Worm (Caenorhabditis elegans) whole organism, young adult: ENCODE data around the gene M02B1.3.

Source experiments
- F33H1.4 ChIP-seq: fragments of 200-800 bp; sonication (Bioruptor generic); IDR thresholded peaks from 2 replicates; pipeline ENCODE4 v1.3.6; 2022; ENCODE audit warnings: missing genetic modification reagents, missing genetic modification characterization, missing compliant biosample characterization
- K11D2.4 ChIP-seq: fragments of 200-800 bp; sonication (Bioruptor generic); IDR thresholded peaks from 2 replicates; pipeline ENCODE4 v1.3.6; 2022; ENCODE audit warnings: missing genetic modification reagents, missing genetic modification characterization, missing compliant biosample characterization
- Y67H2A.10 ChIP-seq: fragments of 200-800 bp; sonication (Bioruptor generic); conservative IDR thresholded peaks from 2 replicates; pipeline ENCODE4 v1.3.6; 2022; ENCODE audit warnings: missing genetic modification reagents, missing genetic modification characterization, missing compliant biosample characterization
- cebp-1 ChIP-seq, 2 experiments: fragments of 200-800 bp in 1 of 2; sonication (Bioruptor generic) in 1 of 2; sonication (generic microtip) in 1 of 2; IDR thresholded peaks in 1 of 2; optimal IDR thresholded peaks in 1 of 2; 2 replicates each; pipeline versions ENCODE4 v1.3.6 to Lab custom; 2017 to 2022; ENCODE audit warnings: missing compliant biosample characterization in 2 of 2, missing genetic modification characterization in 2 of 2, mild to moderate bottlenecking in 1 of 2, missing genetic modification reagents in 1 of 2, moderate library complexity in 1 of 2
- dpff-1 ChIP-seq: sonication (generic microtip); optimal IDR thresholded peaks from 2 replicates; lab custom pipeline; 2017; ENCODE audit warnings: mild to moderate bottlenecking, missing genetic modification characterization, missing compliant biosample characterization
- dpl-1 ChIP-seq: fragments of 150-350 bp; optimal IDR thresholded peaks from 2 replicates; lab custom pipeline; 2014; ENCODE audit warnings: missing biosample characterization, missing genetic modification reagents, missing genetic modification characterization
- nfya-1 ChIP-seq: sonication (generic microtip); optimal IDR thresholded peaks from 2 replicates; lab custom pipeline; 2017; ENCODE audit warnings: antibody characterized with exemption, missing compliant biosample characterization, missing genetic modification characterization, borderline replicate concordance; ENCODE audit not compliant: insufficient read depth
- nhr-80 ChIP-seq: sonication (generic microtip); optimal IDR thresholded peaks from 2 replicates; lab custom pipeline; 2016; ENCODE audit warnings: missing genetic modification characterization, missing compliant biosample characterization
- pbrm-1 ChIP-seq: fragments of 200-800 bp; sonication (Bioruptor generic); IDR thresholded peaks from 2 replicates; pipeline ENCODE4 v1.3.6; 2022; ENCODE audit warnings: missing genetic modification reagents, missing genetic modification characterization, missing compliant biosample characterization
- ztf-6 ChIP-seq: fragments of 200-800 bp; sonication (Bioruptor generic); IDR thresholded peaks from 2 replicates; pipeline ENCODE4 v1.3.6; 2022; ENCODE audit warnings: missing genetic modification reagents, missing genetic modification characterization, missing compliant biosample characterization

Gene M02B1.3

DNA sequence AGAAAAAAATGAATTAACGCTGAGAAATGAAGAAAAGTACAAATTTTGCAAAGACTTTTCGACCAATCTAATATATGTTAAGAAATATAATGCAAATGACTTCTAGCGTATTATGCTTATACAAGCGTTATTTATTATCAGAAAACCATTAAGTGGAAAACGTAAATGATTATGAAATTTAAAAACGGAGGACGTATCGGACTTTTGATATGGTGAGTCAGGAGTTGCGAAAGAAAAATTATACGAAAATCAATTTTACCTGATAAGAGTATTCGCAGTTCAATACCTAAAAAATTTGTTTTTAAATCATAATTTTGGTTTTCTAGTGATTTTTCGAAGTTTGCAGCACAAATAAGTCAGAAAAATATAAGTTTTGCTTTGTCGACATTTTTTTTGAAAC lies 40.2 kb downstream of the M02B1.3 start:
- TF ChIP-seq cebp-1 (GFP tag; IDR thresholded peaks at IDR 0.05; lab: Robert Waterston, UW) (no peak), cebp-1 (tag; optimal IDR thresholded peaks at IDR 0.05; lab: Kevin White, UChicago) (no peak), nhr-80 (tag; lab: Kevin White, UChicago) (peak; percentile 52)
- TF ChIP-seq, all 124 proteins: peak for 1

DNA sequence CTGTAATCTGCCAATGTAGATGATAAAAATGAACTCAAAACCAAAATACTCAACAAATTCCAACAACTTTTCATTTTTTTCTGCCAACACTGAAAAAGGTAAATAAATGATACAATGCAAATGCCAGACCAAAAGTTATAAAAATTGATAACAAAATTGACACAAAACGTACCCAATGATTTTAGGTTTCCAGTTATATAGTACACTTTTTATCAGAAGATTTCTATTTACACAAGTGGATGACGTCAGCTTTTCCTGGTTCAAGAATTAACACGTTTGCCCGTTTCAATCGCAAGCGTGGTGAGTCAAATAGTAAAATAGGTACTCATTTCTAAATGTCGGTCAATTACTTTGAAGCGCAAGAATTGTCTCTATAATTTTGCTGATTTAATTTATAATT lies 43.2 kb downstream of the M02B1.3 start, which contains the start of gene ZK896.5:
TSS of gene ZK896.5 (minus strand) at position 89 of the 400 bp plus-strand sequence.
- TF ChIP-seq dpff-1 (tag; lab: Kevin White, UChicago) (no peak), nhr-80 (tag; lab: Kevin White, UChicago) (peak; percentile 42)

DNA sequence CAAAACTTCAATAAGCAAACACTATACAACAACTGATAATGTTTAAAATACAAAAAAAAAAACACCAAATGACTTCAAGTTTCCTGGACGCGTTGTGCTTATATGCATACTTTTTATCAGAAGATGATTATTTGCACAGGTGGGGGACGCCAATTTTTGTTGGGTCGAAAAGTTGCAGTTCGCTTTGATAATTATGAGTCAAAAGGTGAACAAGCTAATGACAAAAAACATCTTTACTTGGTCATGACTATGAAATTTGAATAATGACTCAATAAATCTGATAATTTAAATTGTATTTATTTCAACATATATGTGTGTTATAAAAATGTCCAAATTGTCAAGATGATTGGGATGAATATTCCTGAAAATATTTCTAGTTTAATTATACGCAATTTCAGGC lies 46.9 kb downstream of the M02B1.3 start, which contains the start of gene ZK896.4:
TSS of gene ZK896.4 (minus strand) at position 101 of the 400 bp plus-strand sequence.
- TF ChIP-seq K11D2.4 (GFP tag; lab: Robert Waterston, UW): no peak
- TF ChIP-seq, all 124 proteins: peak for 0

ce11 chrIV:12886012-12886411 lies 49.7 kb downstream of the M02B1.3 start:
- TF ChIP-seq pbrm-1 (GFP tag; lab: Robert Waterston, UW): no peak
- TF ChIP-seq ztf-6 (GFP tag; lab: Robert Waterston, UW): no peak
- no peak for TF ChIP-seq F33H1.4 (GFP tag; lab: Robert Waterston, UW)
- no peak for TF ChIP-seq Y67H2A.10
- TF ChIP-seq nfya-1: no peak
- TF ChIP-seq dpl-1 (GFP tag; lab: Kevin White, UChicago): no peak
